Fruit fly (Drosophila melanogaster): ENCODE measurements around the gene CG5882.

DNA sequence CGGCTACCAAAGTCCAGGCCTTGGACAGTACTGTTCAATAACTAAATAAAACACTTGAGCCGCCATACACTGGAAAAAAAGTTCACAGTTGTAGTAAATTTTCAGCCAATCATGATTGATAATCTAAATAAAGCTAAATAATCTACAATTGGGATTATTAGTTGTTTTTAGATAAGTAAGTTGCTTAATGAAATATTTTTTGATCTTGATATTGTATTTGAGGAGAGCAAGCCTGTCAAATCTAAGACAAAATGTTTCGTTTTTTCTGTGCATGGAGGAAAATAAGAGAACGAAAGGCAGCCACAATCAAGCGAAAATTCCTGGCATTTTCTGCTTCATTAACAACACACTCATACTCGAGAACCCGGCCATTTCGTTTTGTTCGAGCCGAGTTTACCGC, 52.7 kb downstream of the CG5882 start:
- TF ChIP-seq CG8478 (optimal IDR thresholded peaks at IDR 0.05) (no peak), CTCF (optimal IDR thresholded peaks at IDR 0.05) (no peak)

Measured in S2 (cell line).